Worm (Caenorhabditis elegans): ENCODE results near the gene B0286.1.

DNA sequence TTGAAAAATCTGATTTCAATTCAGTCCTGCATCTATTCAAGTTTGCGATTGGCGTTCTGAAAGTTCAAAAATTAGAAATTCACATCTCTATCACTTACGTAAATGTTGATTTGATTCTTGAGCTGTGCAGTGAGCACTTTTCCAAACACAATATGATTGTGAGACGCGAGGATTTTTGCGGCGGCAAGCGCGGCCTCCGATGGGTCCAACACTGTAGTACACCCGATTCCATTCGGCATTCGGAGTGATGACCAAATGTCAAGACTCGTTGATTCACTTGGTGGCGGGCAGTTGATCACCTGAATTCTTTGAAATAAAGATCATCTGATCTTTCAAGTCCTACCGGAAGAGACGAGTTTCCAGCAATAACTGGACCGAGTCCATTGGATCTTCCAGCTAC lies 8.6 kb upstream of the B0286.1 start:
- TF ChIP-seq blmp-1 (tag; optimal IDR thresholded peaks at IDR 0.05) = no peak
- no peak for TF ChIP-seq fos-1 (tag; optimal IDR thresholded peaks at IDR 0.05)
- no peak for TF ChIP-seq tbx-2 (tag; optimal IDR thresholded peaks at IDR 0.05)
- no peak for TF ChIP-seq hlh-4 (tag; optimal IDR thresholded peaks at IDR 0.05)
- no peak for TF ChIP-seq nhr-19 (GFP tag; conservative IDR thresholded peaks at IDR 0.05)
- TF ChIP-seq mdl-1 (tag; optimal IDR thresholded peaks at IDR 0.05) = no peak
- no peak for TF ChIP-seq nhr-76 (tag; optimal IDR thresholded peaks at IDR 0.05)
- TF ChIP-seq swsn-7 (tag; optimal IDR thresholded peaks at IDR 0.05) = no peak
- no peak for TF ChIP-seq nhr-11 (tag; optimal IDR thresholded peaks at IDR 0.05)
- no peak for TF ChIP-seq snpc-4 (tag; optimal IDR thresholded peaks at IDR 0.05)
- no peak for TF ChIP-seq xbp-1 (tag; optimal IDR thresholded peaks at IDR 0.05)
